Worm (Caenorhabditis elegans) whole organism, mixed stage, embryonic: ENCODE results near the gene tbx-40.

Experiments
- ceh-43 ChIP-seq: fragments of 200-800 bp; sonication (Bioruptor generic); optimal IDR thresholded peaks from 2 replicates; lab custom pipeline; 2018; ENCODE audit warnings: mild to moderate bottlenecking, missing genetic modification characterization, moderate library complexity, missing compliant biosample characterization
- elt-1 ChIP-seq: sonication (generic microtip); optimal IDR thresholded peaks from 2 replicates; lab custom pipeline; 2017; ENCODE audit warnings: missing genetic modification characterization, mild to moderate bottlenecking, missing compliant biosample characterization, antibody characterized with exemption, moderate library complexity, borderline replicate concordance; ENCODE audit not compliant: insufficient read depth
- ham-2 ChIP-seq: fragments of 200-800 bp; sonication (Bioruptor generic); optimal IDR thresholded peaks from 2 replicates; lab custom pipeline; 2018; ENCODE audit warnings: mild to moderate bottlenecking, missing genetic modification characterization, missing compliant biosample characterization
- mep-1 ChIP-seq: fragments of 150-350 bp; optimal IDR thresholded peaks from 2 replicates; lab custom pipeline; 2017; ENCODE audit warnings: missing biosample characterization, missing genetic modification reagents, missing genetic modification characterization, inconsistent platforms
- mls-2 ChIP-seq: sonication (generic microtip); optimal IDR thresholded peaks from 2 replicates; lab custom pipeline; 2016; ENCODE audit warnings: mild to moderate bottlenecking, missing genetic modification characterization, moderate library complexity, missing compliant biosample characterization
- nhr-76 ChIP-seq: sonication (generic microtip); optimal IDR thresholded peaks from 2 replicates; lab custom pipeline; 2017; ENCODE audit warnings: missing biosample characterization, missing genetic modification characterization
- pha-4 ChIP-seq: fragments of 150-350 bp; optimal IDR thresholded peaks from 2 replicates; lab custom pipeline; 2018; ENCODE audit warnings: missing biosample characterization, missing genetic modification reagents, missing genetic modification characterization
- unc-39 ChIP-seq: fragments of 150-350 bp; optimal IDR thresholded peaks from 2 replicates; lab custom pipeline; 2014; ENCODE audit warnings: missing biosample characterization, missing genetic modification characterization
- unc-62 ChIP-seq: fragments of 150-350 bp; optimal IDR thresholded peaks from 2 replicates; lab custom pipeline; 2014; ENCODE audit warnings: missing biosample characterization, missing genetic modification reagents, missing genetic modification characterization
- zip-8 ChIP-seq: fragments of 150-350 bp; optimal IDR thresholded peaks from 2 replicates; lab custom pipeline; 2014; ENCODE audit warnings: missing biosample characterization, missing genetic modification characterization
- ztf-11 ChIP-seq: fragments of 150-350 bp; optimal IDR thresholded peaks from 2 replicates; lab custom pipeline; 2014; ENCODE audit warnings: missing biosample characterization, missing genetic modification characterization

ce11 chrIV:15302151-15302550, 25.8 kb downstream of the tbx-40 start, which contains the start of gene best-21:
- no peak for TF ChIP-seq elt-1 (tag; lab: Kevin White, UChicago)
- TF ChIP-seq pha-4 (tag; lab: Kevin White, UChicago) = no peak
- no peak for TF ChIP-seq mls-2
- TF ChIP-seq ztf-11 (tag; lab: Kevin White, UChicago) = no peak
- TF ChIP-seq mep-1 (tag; lab: Kevin White, UChicago) = no peak
- TF ChIP-seq ceh-43 = no peak
- TF ChIP-seq unc-62 (GFP tag; lab: Kevin White, UChicago) = no peak
- no peak for TF ChIP-seq unc-39 (tag; lab: Kevin White, UChicago)
- no peak for TF ChIP-seq nhr-76
- no peak for TF ChIP-seq ham-2 (GFP tag; lab: Kevin White, UChicago)
- no peak for TF ChIP-seq zip-8
